Fruit fly (Drosophila melanogaster): ENCODE data around the gene Rab1.

Gene Rab1

dm6 chr3R:21268873-21269272 is at the start of gene Rab1 (continued):
- TF ChIP-seq CG30431 (GFP tag; optimal IDR thresholded peaks at IDR 0.05) = no peak
- TF ChIP-seq CoRest (tag; optimal IDR thresholded peaks at IDR 0.05) = peak; percentile 2
- peak; percentile 14 for TF ChIP-seq CG15269 (tag; optimal IDR thresholded peaks at IDR 0.05)
- TF ChIP-seq chn (GFP tag; optimal IDR thresholded peaks at IDR 0.05) = peak; percentile 34
- peak in 1 of 2 experiments; percentile 59 for TF ChIP-seq Hr51 (GFP tag; optimal IDR thresholded peaks at IDR 0.05)
- TF ChIP-seq aop (GFP tag; IDR thresholded peaks at IDR 0.05) = no peak
- TF ChIP-seq CG14441 (GFP tag; IDR thresholded peaks at IDR 0.05) = 0 out of 2 replicates have a peak, but pooled peaks have one; percentile 19
- no peak for TF ChIP-seq pho (GFP tag; optimal IDR thresholded peaks at IDR 0.05)
- TF ChIP-seq CG5953 (GFP tag; IDR thresholded peaks at IDR 0.05) = no peak
- TF ChIP-seq CG16779 (GFP tag; IDR thresholded peaks at IDR 0.05) = no peak
- TF ChIP-seq bcd (GFP tag; optimal IDR thresholded peaks at IDR 0.05) = peak; percentile 55
- TF ChIP-seq br (optimal IDR thresholded peaks at IDR 0.05) = no peak
- TF ChIP-seq mam (GFP tag; optimal IDR thresholded peaks at IDR 0.05) = peak; percentile 54
- peak; percentile 20 for TF ChIP-seq Fer3 (tag; optimal IDR thresholded peaks at IDR 0.05)
- no peak for TF ChIP-seq sens-2 (GFP tag; IDR thresholded peaks at IDR 0.05)
- TF ChIP-seq gro (GFP tag; optimal IDR thresholded peaks at IDR 0.05) = peak; percentile 14
- TF ChIP-seq NC2α (GFP tag; optimal IDR thresholded peaks at IDR 0.05) = no peak
- no peak for TF ChIP-seq CG6654 (GFP tag; optimal IDR thresholded peaks at IDR 0.05)
- TF ChIP-seq bowl (GFP tag; IDR thresholded peaks at IDR 0.05) = no peak
- no peak for TF ChIP-seq esg (GFP tag; conservative IDR thresholded peaks at IDR 0.05)
- TF ChIP-seq CG2889 (GFP tag; IDR thresholded peaks at IDR 0.05) = no peak
- peak; percentile 22 for TF ChIP-seq ind (GFP tag; optimal IDR thresholded peaks at IDR 0.05)
- peak; percentile 39 for TF ChIP-seq NC2β (GFP tag; optimal IDR thresholded peaks at IDR 0.05)
- TF ChIP-seq jumu (GFP tag; optimal IDR thresholded peaks at IDR 0.05) = peak; percentile 36

dm6 chr3R:21297387-21297956 is 28.6 kb upstream of the Rab1 start:
- TF ChIP-seq CG7786 (GFP tag; optimal IDR thresholded peaks at IDR 0.05) (peak; percentile 15), scrt (GFP tag; optimal IDR thresholded peaks at IDR 0.05) (peak; percentile 65), ap (GFP tag; IDR thresholded peaks at IDR 0.05) (no peak), H2.0 (GFP tag; IDR thresholded peaks at IDR 0.05) (no peak), sisA (GFP tag; IDR thresholded peaks at IDR 0.05) (no peak), CG6272 (GFP tag; IDR thresholded peaks at IDR 0.05) (no peak), CG3726 (GFP tag; IDR thresholded peaks at IDR 0.05) (no peak), CG12104 (GFP tag; optimal IDR thresholded peaks at IDR 0.05) (peak; percentile 78), sr (GFP tag; IDR thresholded peaks at IDR 0.05) (no peak), tna (GFP tag; IDR thresholded peaks at IDR 0.05; ENCODE audit: partially characterized antibody) (no peak), tio (GFP tag; optimal IDR thresholded peaks at IDR 0.05) (peak; percentile 32), Poxn (GFP tag; IDR thresholded peaks at IDR 0.05) (no peak), Opbp (GFP tag; IDR thresholded peaks at IDR 0.05; ENCODE audit: partially characterized antibody) (no peak), exex (tag; optimal IDR thresholded peaks at IDR 0.05) (peak; percentile 74), Ssrp (tag; optimal IDR thresholded peaks at IDR 0.05) (peak; percentile 9), CG3995 (GFP tag; optimal IDR thresholded peaks at IDR 0.05) (no peak), da (GFP tag; optimal IDR thresholded peaks at IDR 0.05) (peak; percentile 57), fd64A (GFP tag; optimal IDR thresholded peaks at IDR 0.05) (peak; percentile 91), sug (tag; optimal IDR thresholded peaks at IDR 0.05) (peak; percentile 74), CG6791 (GFP tag; IDR thresholded peaks at IDR 0.05; ENCODE audit: partially characterized antibody) (no peak), zfh2 (GFP tag; optimal IDR thresholded peaks at IDR 0.05) (peak; percentile 14), CTCF (GFP tag; optimal IDR thresholded peaks at IDR 0.05) (peak; percentile 22), CG3407 (GFP tag; optimal IDR thresholded peaks at IDR 0.05) (peak; percentile 90), danr (GFP tag; IDR thresholded peaks at IDR 0.05) (no peak), Hr39 (optimal IDR thresholded peaks at IDR 0.05) (no peak), bigmax (GFP tag; optimal IDR thresholded peaks at IDR 0.05) (peak; percentile 59), CG11504 (tag; optimal IDR thresholded peaks at IDR 0.05) (peak; percentile 67), CG1024 (GFP tag; IDR thresholded peaks at IDR 0.05) (no peak), CG8765 (GFP tag; IDR thresholded peaks at IDR 0.05) (no peak), CG7271 (tag; optimal IDR thresholded peaks at IDR 0.05) (no peak)

Measured in whole organism, embryonic.